Worm (Caenorhabditis elegans) whole organism, late embryonic: ENCODE results near the gene mrt-2.

Source experiments
- C08G9.2 ChIP-seq: sonication (generic microtip); optimal IDR thresholded peaks from 2 replicates; lab custom pipeline; 2016; ENCODE audit warnings: mild to moderate bottlenecking, missing genetic modification characterization, moderate library complexity, missing compliant biosample characterization
- ceh-24 ChIP-seq: sonication (generic microtip); optimal IDR thresholded peaks from 2 replicates; lab custom pipeline; 2016; ENCODE audit warnings: mild to moderate bottlenecking, missing genetic modification characterization, missing compliant biosample characterization
- ceh-48 ChIP-seq: sonication (generic microtip); optimal IDR thresholded peaks from 2 replicates; lab custom pipeline; 2016; ENCODE audit warnings: missing genetic modification characterization, inconsistent platforms, missing compliant biosample characterization
- ceh-9 ChIP-seq: sonication (generic microtip); optimal IDR thresholded peaks from 2 replicates; lab custom pipeline; 2016; ENCODE audit warnings: mild to moderate bottlenecking, missing genetic modification characterization, inconsistent platforms, missing compliant biosample characterization
- dmd-4 ChIP-seq: sonication (generic microtip); optimal IDR thresholded peaks from 2 replicates; lab custom pipeline; 2016; ENCODE audit warnings: borderline replicate concordance, missing genetic modification characterization, missing compliant biosample characterization
- lin-11 ChIP-seq: fragments of 200-800 bp; sonication (Bioruptor generic); optimal IDR thresholded peaks from 2 replicates; lab custom pipeline; 2018; ENCODE audit warnings: mild to moderate bottlenecking, missing genetic modification characterization, missing compliant biosample characterization
- mec-3 ChIP-seq: sonication (generic microtip); optimal IDR thresholded peaks from 2 replicates; lab custom pipeline; 2016; ENCODE audit warnings: borderline replicate concordance, missing genetic modification characterization, missing compliant biosample characterization
- odd-2 ChIP-seq: sonication (generic microtip); optimal IDR thresholded peaks from 2 replicates; lab custom pipeline; 2017; ENCODE audit warnings: antibody characterized with exemption, mild to moderate bottlenecking, missing genetic modification characterization, missing compliant biosample characterization
- unc-55 ChIP-seq: sonication (generic microtip); optimal IDR thresholded peaks from 2 replicates; lab custom pipeline; 2017; ENCODE audit warnings: missing biosample characterization, missing genetic modification reagents, missing genetic modification characterization

DNA sequence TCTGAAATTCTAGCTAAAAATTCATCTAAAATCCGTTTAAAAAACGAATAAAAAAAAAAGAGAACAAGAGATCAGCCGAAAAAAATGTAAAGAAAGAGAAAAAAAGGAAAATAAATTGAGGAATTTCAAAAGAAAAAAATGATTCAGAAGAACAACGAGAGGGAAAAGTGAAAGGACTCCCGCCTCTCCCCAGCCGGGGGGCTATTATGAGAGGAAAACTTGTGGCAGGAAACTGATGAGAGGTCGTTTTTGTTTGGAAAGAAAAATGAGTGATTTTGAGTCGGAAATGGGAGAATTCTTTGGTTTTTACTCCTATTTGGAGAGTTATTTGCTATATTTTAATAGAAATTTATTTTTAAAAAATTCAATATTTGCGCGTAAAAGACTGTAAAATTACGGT, 4.4 kb upstream of the mrt-2 start:
- TF ChIP-seq odd-2: no peak
- no peak for TF ChIP-seq C08G9.2 (tag; lab: Kevin White, UChicago)
- no peak for TF ChIP-seq ceh-48 (tag; lab: Kevin White, UChicago)
- TF ChIP-seq mec-3 (tag; lab: Kevin White, UChicago): no peak
- no peak for TF ChIP-seq ceh-24
- TF ChIP-seq lin-11 (tag; lab: Kevin White, UChicago): no peak
- no peak for TF ChIP-seq unc-55 (GFP tag; lab: Kevin White, UChicago)
- TF ChIP-seq ceh-9 (tag; lab: Kevin White, UChicago): no peak
- no peak for TF ChIP-seq dmd-4 (tag; lab: Kevin White, UChicago)
